Worm (Caenorhabditis elegans) whole organism, late embryonic: Measurements from ENCODE around the gene C01G10.15.

ENCODE experiments used
- C08G9.2 ChIP-seq: sonication (generic microtip); optimal IDR thresholded peaks from 2 replicates; lab custom pipeline; 2016; ENCODE audit warnings: mild to moderate bottlenecking, missing genetic modification characterization, moderate library complexity, missing compliant biosample characterization
- F13H6.1 ChIP-seq: sonication (generic microtip); optimal IDR thresholded peaks from 2 replicates; lab custom pipeline; 2016; ENCODE audit warnings: missing genetic modification characterization, missing compliant biosample characterization
- K09A11.1 ChIP-seq: sonication (generic microtip); optimal IDR thresholded peaks from 2 replicates; lab custom pipeline; 2017; ENCODE audit warnings: antibody characterized with exemption, mild to moderate bottlenecking, missing genetic modification characterization, missing compliant biosample characterization; ENCODE audit not compliant: insufficient read depth
- T23F11.4 ChIP-seq: fragments of 200-800 bp; sonication (Bioruptor generic); optimal IDR thresholded peaks from 2 replicates; lab custom pipeline; 2018; ENCODE audit warnings: mild to moderate bottlenecking, missing genetic modification characterization, missing compliant biosample characterization
- Y22D7AL.16 ChIP-seq: sonication (generic microtip); optimal IDR thresholded peaks from 2 replicates; lab custom pipeline; 2016; ENCODE audit warnings: missing genetic modification characterization, missing compliant biosample characterization
- ama-1 ChIP-seq: fragments of 150-350 bp; optimal IDR thresholded peaks from 2 replicates; lab custom pipeline; 2014
- ceh-18 ChIP-seq: sonication (generic microtip); optimal IDR thresholded peaks from 2 replicates; lab custom pipeline; 2016; ENCODE audit warnings: missing genetic modification characterization, missing compliant biosample characterization
- ceh-24 ChIP-seq: sonication (generic microtip); optimal IDR thresholded peaks from 2 replicates; lab custom pipeline; 2016; ENCODE audit warnings: mild to moderate bottlenecking, missing genetic modification characterization, missing compliant biosample characterization
- ceh-45 ChIP-seq: fragments of 200-800 bp; sonication (Bioruptor generic); IDR thresholded peaks from 2 replicates; pipeline ENCODE4 v1.3.6; 2022; ENCODE audit warnings: missing genetic modification reagents, missing genetic modification characterization, missing compliant biosample characterization
- ceh-48 ChIP-seq: sonication (generic microtip); optimal IDR thresholded peaks from 2 replicates; lab custom pipeline; 2016; ENCODE audit warnings: missing genetic modification characterization, inconsistent platforms, missing compliant biosample characterization
- che-1 ChIP-seq: sonication (generic microtip); optimal IDR thresholded peaks from 2 replicates; lab custom pipeline; 2016; ENCODE audit warnings: mild to moderate bottlenecking, missing genetic modification characterization, missing compliant biosample characterization
- dmd-4 ChIP-seq: sonication (generic microtip); optimal IDR thresholded peaks from 2 replicates; lab custom pipeline; 2016; ENCODE audit warnings: borderline replicate concordance, missing genetic modification characterization, missing compliant biosample characterization
- dve-1 ChIP-seq: sonication (generic microtip); optimal IDR thresholded peaks from 2 replicates; lab custom pipeline; 2017; ENCODE audit warnings: antibody characterized with exemption, mild to moderate bottlenecking, missing genetic modification characterization, missing compliant biosample characterization
- elt-2 ChIP-seq: sonication (generic microtip); optimal IDR thresholded peaks from 2 replicates; lab custom pipeline; 2016; ENCODE audit warnings: missing genetic modification reagents, missing genetic modification characterization, missing compliant biosample characterization
- eyg-1 ChIP-seq: sonication (generic microtip); optimal IDR thresholded peaks from 2 replicates; lab custom pipeline; 2016; ENCODE audit warnings: missing genotype, missing genetic modification characterization, missing compliant biosample characterization
- fax-1 ChIP-seq: sonication (generic microtip); optimal IDR thresholded peaks from 2 replicates; lab custom pipeline; 2016; ENCODE audit warnings: missing genotype, missing genetic modification characterization, missing compliant biosample characterization
- fkh-10 ChIP-seq: fragments of 150-350 bp; optimal IDR thresholded peaks from 2 replicates; lab custom pipeline; 2014; ENCODE audit warnings: missing biosample characterization, missing genetic modification reagents, missing genetic modification characterization
- fkh-6 ChIP-seq: sonication (generic microtip); optimal IDR thresholded peaks from 2 replicates; lab custom pipeline; 2016; ENCODE audit warnings: missing genetic modification characterization, missing compliant biosample characterization
- gmeb-2 ChIP-seq: sonication (generic microtip); optimal IDR thresholded peaks from 2 replicates; lab custom pipeline; 2016; ENCODE audit warnings: missing genetic modification characterization, inconsistent platforms, missing compliant biosample characterization
- hlh-15 ChIP-seq: sonication (generic microtip); optimal IDR thresholded peaks from 2 replicates; lab custom pipeline; 2016; ENCODE audit warnings: missing genetic modification characterization, missing compliant biosample characterization
- hlh-6 ChIP-seq: sonication (generic microtip); optimal IDR thresholded peaks from 2 replicates; lab custom pipeline; 2016; ENCODE audit warnings: missing genotype, missing genetic modification characterization, missing compliant biosample characterization
- hlh-8 ChIP-seq: sonication (generic microtip); optimal IDR thresholded peaks from 2 replicates; lab custom pipeline; 2016; ENCODE audit warnings: missing genotype, missing genetic modification characterization, missing compliant biosample characterization
- lim-6 ChIP-seq: sonication (generic microtip); optimal IDR thresholded peaks from 2 replicates; lab custom pipeline; 2016; ENCODE audit warnings: missing genetic modification characterization, missing compliant biosample characterization
- madf-2 ChIP-seq: sonication (generic microtip); optimal IDR thresholded peaks from 2 replicates; lab custom pipeline; 2017; ENCODE audit warnings: missing genetic modification characterization, missing compliant biosample characterization
- mec-3 ChIP-seq: sonication (generic microtip); optimal IDR thresholded peaks from 2 replicates; lab custom pipeline; 2016; ENCODE audit warnings: borderline replicate concordance, missing genetic modification characterization, missing compliant biosample characterization
- nfya-1 ChIP-seq: sonication (generic microtip); optimal IDR thresholded peaks from 2 replicates; lab custom pipeline; 2017; ENCODE audit warnings: missing genetic modification characterization, mild to moderate bottlenecking, missing compliant biosample characterization, antibody characterized with exemption, moderate library complexity
- nhr-11 ChIP-seq: fragments of 150-350 bp; optimal IDR thresholded peaks from 2 replicates; lab custom pipeline; 2014; ENCODE audit warnings: missing biosample characterization, missing genetic modification characterization
- nhr-232 ChIP-seq: sonication (generic microtip); optimal IDR thresholded peaks from 2 replicates; lab custom pipeline; 2016; ENCODE audit warnings: missing genetic modification characterization, missing compliant biosample characterization
- npax-4 ChIP-seq: sonication (generic microtip); optimal IDR thresholded peaks from 2 replicates; lab custom pipeline; 2016; ENCODE audit warnings: missing genetic modification characterization, missing compliant biosample characterization
- odd-2 ChIP-seq: sonication (generic microtip); optimal IDR thresholded peaks from 2 replicates; lab custom pipeline; 2017; ENCODE audit warnings: antibody characterized with exemption, mild to moderate bottlenecking, missing genetic modification characterization, missing compliant biosample characterization
- pat-9 ChIP-seq: fragments of 200-800 bp; sonication (Bioruptor generic); optimal IDR thresholded peaks from 2 replicates; lab custom pipeline; 2018; ENCODE audit warnings: mild to moderate bottlenecking, missing genetic modification characterization, moderate library complexity, missing compliant biosample characterization
- pha-2 ChIP-seq: sonication (generic microtip); optimal IDR thresholded peaks from 2 replicates; lab custom pipeline; 2017; ENCODE audit warnings: mild to moderate bottlenecking, missing genetic modification characterization, missing compliant biosample characterization
- ref-2 ChIP-seq: sonication (generic microtip); optimal IDR thresholded peaks from 2 replicates; lab custom pipeline; 2016; ENCODE audit warnings: missing genetic modification characterization, missing compliant biosample characterization
- sdc-2 ChIP-seq: sonication (generic microtip); optimal IDR thresholded peaks from 2 replicates; lab custom pipeline; 2016; ENCODE audit warnings: missing genotype, missing genetic modification characterization, missing compliant biosample characterization
- sox-4 ChIP-seq: sonication (generic microtip); optimal IDR thresholded peaks from 2 replicates; lab custom pipeline; 2017; ENCODE audit warnings: mild to moderate bottlenecking, missing genetic modification characterization, inconsistent platforms, missing compliant biosample characterization
- syd-9 ChIP-seq: sonication (generic microtip); optimal IDR thresholded peaks from 2 replicates; lab custom pipeline; 2016; ENCODE audit warnings: mild to moderate bottlenecking, missing genetic modification characterization, moderate library complexity, missing compliant biosample characterization
- tbx-7 ChIP-seq: sonication (generic microtip); optimal IDR thresholded peaks from 2 replicates; lab custom pipeline; 2016; ENCODE audit warnings: missing genotype, missing genetic modification characterization, missing compliant biosample characterization
- unc-3 ChIP-seq, 2 experiments: fragments of 200-800 bp in 1 of 2; sonication (Bioruptor generic) in 1 of 2; sonication (generic microtip) in 1 of 2; conservative IDR thresholded peaks in 1 of 2; optimal IDR thresholded peaks in 1 of 2; 2 replicates each; pipeline versions ENCODE4 v1.3.6 to Lab custom; 2016 to 2022; ENCODE audit warnings: missing compliant biosample characterization in 2 of 2, missing genetic modification characterization in 2 of 2, missing genetic modification reagents in 1 of 2
- unc-55 ChIP-seq: sonication (generic microtip); optimal IDR thresholded peaks from 2 replicates; lab custom pipeline; 2017; ENCODE audit warnings: missing biosample characterization, missing genetic modification reagents, missing genetic modification characterization

The C01G10.15 gene

DNA sequence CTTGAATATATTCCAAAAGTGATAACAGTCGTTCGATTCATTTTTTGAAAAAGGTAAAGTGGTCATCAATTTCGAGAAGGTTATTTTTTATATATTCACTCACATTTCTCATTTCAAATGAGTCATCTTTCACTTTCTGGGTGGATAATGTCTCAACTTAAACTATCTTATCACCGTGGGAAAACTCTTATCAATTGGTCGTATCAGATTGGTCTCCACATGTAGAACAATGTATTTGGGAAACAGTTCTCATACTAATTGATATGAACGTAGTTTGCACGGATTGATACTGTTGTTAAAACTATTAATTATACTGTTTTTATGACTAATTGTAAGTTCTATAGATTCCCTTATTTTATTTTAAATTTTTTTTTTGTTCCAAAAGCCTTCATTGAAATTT, 46.7 kb upstream of the C01G10.15 start:
- peak; percentile 92 for TF ChIP-seq elt-2
- TF ChIP-seq eyg-1 (tag; lab: Kevin White, UChicago), result no peak

- TF ChIP-seq npax-4 (tag; lab: Kevin White, UChicago) (no peak), madf-2 (tag; lab: Kevin White, UChicago) (no peak), odd-2 (no peak), hlh-8 (tag; lab: Kevin White, UChicago) (no peak), unc-3 (GFP tag; conservative IDR thresholded peaks at IDR 0.05; lab: Robert Waterston, UW) (no peak), unc-3 (tag; optimal IDR thresholded peaks at IDR 0.05; lab: Kevin White, UChicago) (no peak), tbx-7 (tag; lab: Kevin White, UChicago) (no peak), Y22D7AL.16 (tag; lab: Kevin White, UChicago) (no peak), syd-9 (no peak), mec-3 (tag; lab: Kevin White, UChicago) (no peak), hlh-15 (tag; lab: Kevin White, UChicago) (no peak), fkh-6 (tag; lab: Kevin White, UChicago) (no peak), ceh-24 (no peak)
Measured at ce11 chrV:15132423-15132822, 45.3 kb upstream of the C01G10.15 start, which contains the start of gene str-171. Gene str-171, minus strand, starts transcription at chrV:15132523.

DNA sequence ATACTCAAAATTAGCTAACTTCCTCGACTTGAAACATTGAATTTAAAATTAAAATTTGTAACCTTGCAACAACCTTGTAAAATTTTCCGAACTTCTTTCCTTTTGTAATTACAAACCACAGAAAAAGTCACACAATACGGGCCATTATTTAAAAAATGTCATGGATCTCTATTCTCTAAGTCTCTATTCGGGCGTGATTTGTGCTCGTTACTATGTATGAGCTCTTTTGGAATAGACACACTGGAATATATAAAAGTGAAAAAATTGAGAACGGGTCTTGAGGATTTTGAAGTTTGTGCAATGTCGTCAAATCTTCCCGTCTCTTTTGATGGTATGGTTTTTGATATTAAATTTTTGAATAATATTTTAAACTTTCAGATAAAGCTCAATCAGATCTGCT, 40.8 kb upstream of the C01G10.15 start, which contains the start of gene srr-7:
Gene srr-7, plus strand, starts transcription at position 301 of the 400 bp plus-strand sequence.
- no peak for TF ChIP-seq C08G9.2 (tag; lab: Kevin White, UChicago)
- no peak for TF ChIP-seq pat-9 (tag; lab: Kevin White, UChicago)
- TF ChIP-seq odd-2, result no peak
- TF ChIP-seq F13H6.1 (tag; lab: Kevin White, UChicago), result no peak
- TF ChIP-seq unc-55 (GFP tag; lab: Kevin White, UChicago), result no peak
- no peak for TF ChIP-seq npax-4 (tag; lab: Kevin White, UChicago)
- TF ChIP-seq lim-6 (tag; lab: Kevin White, UChicago), result no peak
- TF ChIP-seq elt-2, result no peak
- TF ChIP-seq hlh-15 (tag; lab: Kevin White, UChicago), result no peak
- TF ChIP-seq ceh-45 (GFP tag; lab: Robert Waterston, UW), result no peak
- TF ChIP-seq che-1, result no peak
- TF ChIP-seq dmd-4 (tag; lab: Kevin White, UChicago), result no peak
- TF ChIP-seq sdc-2, result no peak
- no peak for TF ChIP-seq pha-2 (tag; lab: Kevin White, UChicago)
- no peak for TF ChIP-seq ceh-18 (tag; lab: Kevin White, UChicago)
- TF ChIP-seq K09A11.1 (tag; lab: Kevin White, UChicago), result no peak
- no peak for TF ChIP-seq eyg-1 (tag; lab: Kevin White, UChicago)
- no peak for TF ChIP-seq Y22D7AL.16 (tag; lab: Kevin White, UChicago)
- TF ChIP-seq ref-2, result no peak
- no peak for TF ChIP-seq dve-1 (tag; lab: Kevin White, UChicago)

DNA sequence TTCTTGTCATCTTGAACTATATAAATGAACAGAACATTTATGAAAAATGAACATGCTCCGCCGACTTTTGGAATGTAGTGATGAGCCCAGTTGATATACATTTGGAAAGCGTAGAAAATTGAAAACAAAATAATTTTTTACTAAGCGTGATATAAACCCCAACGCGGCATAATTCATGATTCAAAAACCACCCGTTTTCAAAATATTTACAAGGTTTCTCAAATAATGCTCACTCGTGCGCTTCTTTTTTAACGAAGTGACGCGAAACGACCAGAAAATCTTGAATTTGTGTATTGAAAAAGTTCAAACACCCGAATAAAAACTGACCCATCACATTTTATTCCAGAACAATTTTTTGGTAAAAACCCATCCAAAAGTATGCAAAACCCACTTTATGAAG, 40.3 kb upstream of the C01G10.15 start, which contains the start of gene srj-27:
Gene srj-27, minus strand, starts transcription at position 101 of the 400 bp plus-strand sequence.
- TF ChIP-seq hlh-6 (tag; lab: Kevin White, UChicago), result no peak
- no peak for TF ChIP-seq nhr-11 (tag; lab: Kevin White, UChicago)
- no peak for TF ChIP-seq fkh-10 (GFP tag; lab: Kevin White, UChicago)
- TF ChIP-seq nfya-1 (tag; lab: Kevin White, UChicago), result no peak
- TF ChIP-seq nhr-232 (tag; lab: Kevin White, UChicago), result no peak
- TF ChIP-seq fax-1, result no peak
- TF ChIP-seq sox-4 (tag; lab: Kevin White, UChicago), result no peak
- TF ChIP-seq ceh-48 (tag; lab: Kevin White, UChicago), result no peak
- no peak for TF ChIP-seq ama-1 (lab: Kevin White, UChicago)
- TF ChIP-seq T23F11.4 (GFP tag; lab: Kevin White, UChicago), result no peak
- no peak for TF ChIP-seq fkh-6 (tag; lab: Kevin White, UChicago)
- TF ChIP-seq unc-3 (GFP tag; conservative IDR thresholded peaks at IDR 0.05; lab: Robert Waterston, UW), result no peak
- no peak for TF ChIP-seq unc-3 (tag; optimal IDR thresholded peaks at IDR 0.05; lab: Kevin White, UChicago)
- no peak for TF ChIP-seq gmeb-2 (tag; lab: Kevin White, UChicago)
- TF ChIP-seq syd-9, result no peak
- TF ChIP-seq F13H6.1 (tag; lab: Kevin White, UChicago), result no peak
